Worm (Caenorhabditis elegans): ENCODE measurements around the gene B0310.6.

The B0310.6 gene

DNA sequence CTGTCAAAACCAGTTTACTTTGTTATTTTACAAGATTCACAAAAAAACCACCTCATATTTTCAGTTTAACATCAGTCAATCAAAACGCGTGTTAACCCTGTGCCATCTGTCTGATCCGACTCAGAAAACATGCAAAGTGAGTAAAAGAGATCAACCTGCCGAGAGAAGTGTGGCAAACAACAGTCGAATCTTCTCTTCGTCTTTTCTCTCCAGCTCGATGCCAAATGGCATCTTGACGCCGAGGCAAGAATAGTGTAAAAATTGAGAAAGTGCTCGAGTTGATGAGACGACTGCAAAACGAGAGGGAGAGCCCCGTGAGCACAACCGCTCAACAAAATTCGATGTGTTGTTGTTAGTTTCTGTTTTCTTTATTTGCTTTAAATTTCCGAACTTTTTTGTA, 37.9 kb downstream of the B0310.6 start, which contains the start of gene B0310.1:
Gene B0310.1, plus strand, starts transcription at position 310 of the 400 bp plus-strand sequence.
- no peak for TF ChIP-seq nhr-21 (tag; optimal IDR thresholded peaks at IDR 0.05)
- TF ChIP-seq lin-11 (tag; optimal IDR thresholded peaks at IDR 0.05): no peak
- no peak for TF ChIP-seq alr-1 (tag; optimal IDR thresholded peaks at IDR 0.05)
- no peak for TF ChIP-seq mdl-1 (tag; optimal IDR thresholded peaks at IDR 0.05)
- peak; percentile 51 for TF ChIP-seq nhr-129 (tag; optimal IDR thresholded peaks at IDR 0.05)

DNA sequence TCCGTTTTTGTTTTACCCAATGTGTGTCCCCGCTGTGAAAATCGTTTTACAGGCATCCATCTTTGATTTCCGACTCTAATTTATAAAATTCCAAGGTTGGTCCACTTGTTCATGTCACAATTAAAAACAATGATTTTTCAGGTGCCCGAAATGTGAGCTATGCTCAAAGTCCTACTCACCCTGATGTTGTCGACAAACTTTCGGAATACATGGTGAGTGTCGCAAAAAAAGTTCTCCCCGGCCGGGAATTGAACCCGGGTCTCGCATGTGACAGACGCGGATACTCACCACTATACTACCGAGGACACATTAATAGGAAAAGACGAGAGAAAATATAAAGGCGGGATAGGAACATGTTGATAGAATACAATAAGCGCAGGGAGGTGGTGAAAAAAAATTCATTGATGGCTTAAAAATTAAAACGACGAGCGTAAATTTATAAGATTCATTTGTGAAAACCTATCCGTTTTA, 41.1 kb downstream of the B0310.6 start, which contains the start of gene egl-17:
Gene egl-17, plus strand, starts transcription at position 51 of the 471 bp plus-strand sequence.
- TF ChIP-seq nhr-11 (tag; optimal IDR thresholded peaks at IDR 0.05): no peak
- TF ChIP-seq ztf-11 (tag; optimal IDR thresholded peaks at IDR 0.05): no peak
- no peak for TF ChIP-seq peb-1 (tag; optimal IDR thresholded peaks at IDR 0.05)
- TF ChIP-seq lin-11 (tag; optimal IDR thresholded peaks at IDR 0.05): peak; percentile 47
- peak; percentile 20 for TF ChIP-seq nhr-6 (tag; optimal IDR thresholded peaks at IDR 0.05)
- peak; percentile 61 for TF ChIP-seq nhr-21 (tag; optimal IDR thresholded peaks at IDR 0.05)
- no peak for TF ChIP-seq ztf-1 (GFP tag; conservative IDR thresholded peaks at IDR 0.05)
- TF ChIP-seq unc-55 (GFP tag; optimal IDR thresholded peaks at IDR 0.05): peak; percentile 66
- TF ChIP-seq sem-4 (tag; optimal IDR thresholded peaks at IDR 0.05): peak; percentile 16
- no peak for TF ChIP-seq lin-39 (tag; optimal IDR thresholded peaks at IDR 0.05)
- no peak for TF ChIP-seq ZK546.5 (tag; optimal IDR thresholded peaks at IDR 0.05)
- no peak for TF ChIP-seq nhr-10 (tag; optimal IDR thresholded peaks at IDR 0.05)
- peak; percentile 1 for TF ChIP-seq dmd-4 (tag; optimal IDR thresholded peaks at IDR 0.05)
- peak; percentile 69 for TF ChIP-seq sma-9 (GFP tag; optimal IDR thresholded peaks at IDR 0.05)
- no peak for TF ChIP-seq sma-9 (tag; optimal IDR thresholded peaks at IDR 0.05)
- peak in 1 of 2 experiments; percentile 43 for TF ChIP-seq lsy-2 (tag; optimal IDR thresholded peaks at IDR 0.05)
- TF ChIP-seq nhr-12 (tag; optimal IDR thresholded peaks at IDR 0.05): no peak
- TF ChIP-seq nhr-25 (tag; optimal IDR thresholded peaks at IDR 0.05): peak; percentile 34
- peak; percentile 48 for TF ChIP-seq zag-1 (tag; optimal IDR thresholded peaks at IDR 0.05)
- no peak for TF ChIP-seq mbf-1 (tag; optimal IDR thresholded peaks at IDR 0.05)
- TF ChIP-seq unc-39 (tag; optimal IDR thresholded peaks at IDR 0.05): no peak
- TF ChIP-seq sma-3 (GFP tag; optimal IDR thresholded peaks at IDR 0.05): peak; percentile 74
- TF ChIP-seq blmp-1 (tag; optimal IDR thresholded peaks at IDR 0.05; ENCODE audit: insufficient read depth): no peak
- peak; percentile 66 for TF ChIP-seq gmeb-1 (tag; optimal IDR thresholded peaks at IDR 0.05)
- no peak for TF ChIP-seq nhr-237 (tag; optimal IDR thresholded peaks at IDR 0.05)
- peak; percentile 59 for TF ChIP-seq Y55F3AM.14 (GFP tag; optimal IDR thresholded peaks at IDR 0.05)
- no peak for TF ChIP-seq ztf-4 (tag; optimal IDR thresholded peaks at IDR 0.05)
- TF ChIP-seq mdl-1 (tag; optimal IDR thresholded peaks at IDR 0.05): peak in 1 of 2 experiments; percentile 42
- peak; percentile 82 for TF ChIP-seq nhr-129 (tag; optimal IDR thresholded peaks at IDR 0.05)
- no peak for TF ChIP-seq elt-1 (tag; optimal IDR thresholded peaks at IDR 0.05)
- no peak for TF ChIP-seq elt-3 (tag; optimal IDR thresholded peaks at IDR 0.05)
- TF ChIP-seq ceh-16 (tag; optimal IDR thresholded peaks at IDR 0.05): no peak
- TF ChIP-seq unc-62 (GFP tag; optimal IDR thresholded peaks at IDR 0.05): no peak
- TF ChIP-seq F13H6.1 (tag; optimal IDR thresholded peaks at IDR 0.05): peak; percentile 56
- TF ChIP-seq mab-5 (tag; optimal IDR thresholded peaks at IDR 0.05): no peak
- TF ChIP-seq alr-1 (tag; optimal IDR thresholded peaks at IDR 0.05): no peak
- peak; percentile 56 for TF ChIP-seq skn-1 (tag; optimal IDR thresholded peaks at IDR 0.05)
- no peak for TF ChIP-seq ceh-82 (tag; optimal IDR thresholded peaks at IDR 0.05)
- TF ChIP-seq nhr-23 (tag; optimal IDR thresholded peaks at IDR 0.05): no peak
- TF ChIP-seq nhr-77 (tag; optimal IDR thresholded peaks at IDR 0.05): no peak
- peak; percentile 71 for TF ChIP-seq crh-2 (tag; optimal IDR thresholded peaks at IDR 0.05)
- TF ChIP-seq egl-27 (tag; optimal IDR thresholded peaks at IDR 0.05): peak; percentile 49
- TF ChIP-seq C34F6.9 (tag; optimal IDR thresholded peaks at IDR 0.05): peak; percentile 58
- TF ChIP-seq fos-1 (tag; optimal IDR thresholded peaks at IDR 0.05): peak; percentile 75
- no peak for TF ChIP-seq ama-1 (optimal IDR thresholded peaks at IDR 0.05)
- TF ChIP-seq R02D3.7 (tag; optimal IDR thresholded peaks at IDR 0.05): no peak
- peak; percentile 52 for TF ChIP-seq lin-13 (GFP tag; optimal IDR thresholded peaks at IDR 0.05)
- no peak for TF ChIP-seq snpc-4 (tag; optimal IDR thresholded peaks at IDR 0.05)
- TF ChIP-seq aly-2 (tag; optimal IDR thresholded peaks at IDR 0.05): no peak
